Worm (Caenorhabditis elegans) whole organism, L3 larva: Measurements from ENCODE around the gene hmt-1.

Experiments used
- R02D3.7 ChIP-seq: fragments of 150-350 bp; optimal IDR thresholded peaks from 2 replicates; lab custom pipeline; 2014; ENCODE audit warnings: missing biosample characterization, missing genetic modification characterization
- ZK546.5 ChIP-seq: sonication (generic microtip); optimal IDR thresholded peaks from 2 replicates; lab custom pipeline; 2017; ENCODE audit warnings: missing biosample characterization, missing genetic modification characterization
- aly-2 ChIP-seq: fragments of 150-350 bp; optimal IDR thresholded peaks from 2 replicates; lab custom pipeline; 2014; ENCODE audit warnings: missing biosample characterization, missing genetic modification characterization
- ama-1 ChIP-seq: fragments of 150-350 bp; optimal IDR thresholded peaks from 2 replicates; lab custom pipeline; 2018
- ceh-16 ChIP-seq: sonication (generic microtip); optimal IDR thresholded peaks from 2 replicates; lab custom pipeline; 2017; ENCODE audit warnings: missing biosample characterization, missing genetic modification characterization
- ceh-28 ChIP-seq: fragments of 150-350 bp; optimal IDR thresholded peaks from 2 replicates; lab custom pipeline; 2014; ENCODE audit warnings: missing biosample characterization, missing genetic modification reagents, missing genetic modification characterization
- ceh-82 ChIP-seq: fragments of 150-350 bp; optimal IDR thresholded peaks from 2 replicates; lab custom pipeline; 2014; ENCODE audit warnings: missing biosample characterization, missing genetic modification characterization
- ceh-9 ChIP-seq: sonication (generic microtip); optimal IDR thresholded peaks from 2 replicates; lab custom pipeline; 2018; ENCODE audit warnings: missing biosample characterization, missing genetic modification characterization
- daf-12 ChIP-seq: fragments of 150-350 bp; optimal IDR thresholded peaks from 2 replicates; lab custom pipeline; 2014; ENCODE audit warnings: missing biosample characterization, missing genetic modification reagents, missing genetic modification characterization
- egl-27 ChIP-seq: sonication (generic microtip); optimal IDR thresholded peaks from 4 replicates; lab custom pipeline; 2017; ENCODE audit warnings: missing biosample characterization, missing genetic modification reagents, missing genetic modification characterization
- egl-5 ChIP-seq: fragments of 150-350 bp; optimal IDR thresholded peaks from 2 replicates; lab custom pipeline; 2017; ENCODE audit warnings: missing biosample characterization, missing genetic modification reagents, missing genetic modification characterization, inconsistent platforms
- elt-2 ChIP-seq: sonication (generic microtip); optimal IDR thresholded peaks from 2 replicates; lab custom pipeline; 2016; ENCODE audit warnings: missing genetic modification reagents, mild to moderate bottlenecking, missing genetic modification characterization, missing compliant biosample characterization
- elt-3 ChIP-seq, 3 experiments: fragments of 150-350 bp in 1 of 3; sonication (generic microtip) in 2 of 3; optimal IDR thresholded peaks; 2 replicates in 2 of 3; 4 replicates in 1 of 3; lab custom pipeline; 2014 to 2017; ENCODE audit warnings: missing biosample characterization in 3 of 3, missing genetic modification characterization in 3 of 3
- eor-1 ChIP-seq, 2 experiments: fragments of 150-350 bp; optimal IDR thresholded peaks; 2 replicates each; lab custom pipeline; 2014 to 2018; ENCODE audit warnings: missing biosample characterization in 2 of 2, missing genetic modification characterization in 2 of 2
- fkh-10 ChIP-seq: sonication (generic microtip); optimal IDR thresholded peaks from 2 replicates; lab custom pipeline; 2017; ENCODE audit warnings: missing biosample characterization, missing genetic modification reagents, missing genetic modification characterization
- fkh-2 ChIP-seq: fragments of 150-350 bp; optimal IDR thresholded peaks from 2 replicates; lab custom pipeline; 2014; ENCODE audit warnings: missing biosample characterization, missing genetic modification reagents, missing genetic modification characterization
- fos-1 ChIP-seq: fragments of 150-350 bp; optimal IDR thresholded peaks from 2 replicates; lab custom pipeline; 2014; ENCODE audit warnings: missing biosample characterization, missing genetic modification characterization
- hmg-11 ChIP-seq: sonication (generic microtip); optimal IDR thresholded peaks from 2 replicates; lab custom pipeline; 2016; ENCODE audit warnings: missing genetic modification characterization, missing compliant biosample characterization
- jun-1 ChIP-seq: fragments of 150-350 bp; optimal IDR thresholded peaks from 2 replicates; lab custom pipeline; 2014; ENCODE audit warnings: missing biosample characterization, missing genetic modification reagents, missing genetic modification characterization
- lin-15B ChIP-seq: fragments of 150-350 bp; optimal IDR thresholded peaks from 2 replicates; lab custom pipeline; 2014; ENCODE audit warnings: missing biosample characterization, missing genetic modification characterization
- lin-39 ChIP-seq: fragments of 150-350 bp; optimal IDR thresholded peaks from 2 replicates; lab custom pipeline; 2018; ENCODE audit warnings: missing biosample characterization, missing genetic modification reagents, missing genetic modification characterization
- lsy-12 ChIP-seq: sonication (generic microtip); optimal IDR thresholded peaks from 2 replicates; lab custom pipeline; 2016; ENCODE audit warnings: mild to moderate bottlenecking, missing genetic modification characterization, missing compliant biosample characterization
- mdl-1 ChIP-seq: fragments of 150-350 bp; optimal IDR thresholded peaks from 2 replicates; lab custom pipeline; 2014; ENCODE audit warnings: missing biosample characterization, missing genetic modification characterization
- mml-1 ChIP-seq: fragments of 150-350 bp; sonication (generic microtip); optimal IDR thresholded peaks from 3 replicates; lab custom pipeline; 2014; ENCODE audit warnings: missing biosample characterization, missing genetic modification characterization
- nfya-1 ChIP-seq: sonication (generic microtip); optimal IDR thresholded peaks from 2 replicates; lab custom pipeline; 2017; ENCODE audit warnings: missing genetic modification characterization, mild to moderate bottlenecking, missing compliant biosample characterization, antibody characterized with exemption, moderate library complexity; ENCODE audit not compliant: insufficient read depth
- nhr-11 ChIP-seq: fragments of 150-350 bp; optimal IDR thresholded peaks from 2 replicates; lab custom pipeline; 2014; ENCODE audit warnings: missing biosample characterization, missing genetic modification characterization
- nhr-12 ChIP-seq: fragments of 150-350 bp; optimal IDR thresholded peaks from 2 replicates; lab custom pipeline; 2014; ENCODE audit warnings: missing biosample characterization, missing genetic modification characterization
- nhr-237 ChIP-seq: fragments of 150-350 bp; optimal IDR thresholded peaks from 2 replicates; lab custom pipeline; 2014; ENCODE audit warnings: missing biosample characterization, missing genetic modification characterization
- nhr-25 ChIP-seq: sonication (generic microtip); optimal IDR thresholded peaks from 2 replicates; lab custom pipeline; 2017; ENCODE audit warnings: missing biosample characterization, missing genetic modification characterization
- nhr-28 ChIP-seq: fragments of 150-350 bp; optimal IDR thresholded peaks from 2 replicates; lab custom pipeline; 2014; ENCODE audit warnings: missing biosample characterization, missing genetic modification characterization
- nhr-43 ChIP-seq: sonication (generic microtip); optimal IDR thresholded peaks from 2 replicates; lab custom pipeline; 2016; ENCODE audit warnings: mild to moderate bottlenecking, missing genetic modification characterization, missing compliant biosample characterization; ENCODE audit not compliant: poor library complexity, severe bottlenecking
- nhr-67 ChIP-seq: fragments of 150-350 bp; optimal IDR thresholded peaks from 2 replicates; lab custom pipeline; 2014; ENCODE audit warnings: missing biosample characterization, missing genetic modification characterization
- nhr-76 ChIP-seq: fragments of 150-350 bp; sonication (generic microtip); optimal IDR thresholded peaks from 5 replicates; lab custom pipeline; 2014; ENCODE audit warnings: missing biosample characterization, missing genetic modification characterization
- nhr-77 ChIP-seq: fragments of 150-350 bp; optimal IDR thresholded peaks from 2 replicates; lab custom pipeline; 2014; ENCODE audit warnings: missing biosample characterization, missing genetic modification characterization
- pha-4 ChIP-seq: fragments of 150-350 bp; optimal IDR thresholded peaks from 2 replicates; lab custom pipeline; 2014; ENCODE audit warnings: missing biosample characterization, missing genetic modification reagents, missing genetic modification characterization
- pqm-1 ChIP-seq: fragments of 150-350 bp; optimal IDR thresholded peaks from 2 replicates; lab custom pipeline; 2017; ENCODE audit warnings: missing biosample characterization, missing genetic modification characterization, inconsistent platforms
- sea-2 ChIP-seq: fragments of 150-350 bp; sonication (generic microtip); optimal IDR thresholded peaks from 4 replicates; lab custom pipeline; 2014; ENCODE audit warnings: missing biosample characterization, missing genetic modification reagents, missing genetic modification characterization
- snpc-4 ChIP-seq: fragments of 150-350 bp; optimal IDR thresholded peaks from 2 replicates; lab custom pipeline; 2014; ENCODE audit warnings: missing biosample characterization, missing genetic modification characterization
- tbx-2 ChIP-seq: sonication (generic microtip); optimal IDR thresholded peaks from 2 replicates; lab custom pipeline; 2016; ENCODE audit warnings: mild to moderate bottlenecking, missing genetic modification characterization, missing compliant biosample characterization
- unc-39 ChIP-seq: sonication (generic microtip); optimal IDR thresholded peaks from 4 replicates; lab custom pipeline; 2017; ENCODE audit warnings: missing biosample characterization, missing genetic modification characterization
- unc-62 ChIP-seq: fragments of 150-350 bp; sonication (generic microtip); optimal IDR thresholded peaks from 4 replicates; lab custom pipeline; 2014; ENCODE audit warnings: missing biosample characterization, missing genetic modification reagents, missing genetic modification characterization
- zag-1 ChIP-seq: fragments of 150-350 bp; optimal IDR thresholded peaks from 2 replicates; lab custom pipeline; 2014; ENCODE audit warnings: missing biosample characterization, missing genetic modification characterization
- ztf-11 ChIP-seq: fragments of 150-350 bp; optimal IDR thresholded peaks from 2 replicates; lab custom pipeline; 2014; ENCODE audit warnings: missing biosample characterization, missing genetic modification characterization
- ztf-4 ChIP-seq: fragments of 150-350 bp; optimal IDR thresholded peaks from 2 replicates; lab custom pipeline; 2014; ENCODE audit warnings: missing biosample characterization, missing genetic modification characterization

hmt-1 gene

ce11 chrIII:11113845-11114244 lies 14.1 kb upstream of the hmt-1 start:
- TF ChIP-seq nhr-28 (tag; lab: Kevin White, UChicago) (no peak), nhr-43 (tag; lab: Kevin White, UChicago) (no peak)

- TF ChIP-seq nhr-43 (tag; lab: Kevin White, UChicago) (peak; percentile 53), mdl-1 (tag; lab: Kevin White, UChicago) (no peak), eor-1 (tag; optimal IDR thresholded peaks at IDR 0.05; lab: Kevin White, UChicago) (no peak), ztf-4 (tag; lab: Kevin White, UChicago) (no peak), ceh-16 (tag; lab: Kevin White, UChicago) (no peak), aly-2 (tag; lab: Kevin White, UChicago) (no peak), nfya-1 (tag; lab: Kevin White, UChicago) (peak; percentile 17), lsy-12 (tag; lab: Kevin White, UChicago) (no peak), ceh-28 (tag; lab: Kevin White, UChicago) (no peak), lin-15B (tag; lab: Kevin White, UChicago) (peak; percentile 66), pha-4 (tag; lab: Kevin White, UChicago) (peak; percentile 13), hmg-11 (tag; lab: Kevin White, UChicago) (peak; percentile 10), ama-1 (lab: Kevin White, UChicago) (no peak), nhr-237 (tag; lab: Kevin White, UChicago) (no peak), R02D3.7 (tag; lab: Kevin White, UChicago) (no peak), elt-2 (tag; lab: Kevin White, UChicago) (peak; percentile 24), fos-1 (tag; lab: Kevin White, UChicago) (no peak), zag-1 (no peak), fkh-10 (no peak), unc-62 (no peak), elt-3 (tag; optimal IDR thresholded peaks at IDR 0.05; lab: Kevin White, UChicago) (no peak), snpc-4 (tag; lab: Kevin White, UChicago) (no peak), sea-2 (GFP tag; lab: Kevin White, UChicago) (no peak), lin-39 (tag; lab: Kevin White, UChicago) (no peak), nhr-11 (no peak), tbx-2 (tag; lab: Kevin White, UChicago) (no peak), ceh-82 (tag; lab: Kevin White, UChicago) (no peak), nhr-76 (tag; lab: Kevin White, UChicago) (no peak), pqm-1 (tag; lab: Kevin White, UChicago) (no peak), ceh-9 (tag; lab: Kevin White, UChicago) (no peak)
These were observed 13.0 kb upstream of the hmt-1 start for ce11 chrIII:11112718-11113117.

ce11 chrIII:11110756-11111155 lies 11.0 kb upstream of the hmt-1 start:
- peak; percentile 57 for TF ChIP-seq nhr-77 (tag; lab: Kevin White, UChicago)
- no peak for TF ChIP-seq nhr-67
- no peak for TF ChIP-seq nhr-76 (tag; lab: Kevin White, UChicago)
- TF ChIP-seq elt-3 (tag; optimal IDR thresholded peaks at IDR 0.05; lab: Kevin White, UChicago): no peak
- TF ChIP-seq eor-1 (tag; optimal IDR thresholded peaks at IDR 0.05; lab: Kevin White, UChicago): no peak
- TF ChIP-seq hmg-11 (tag; lab: Kevin White, UChicago): peak; percentile 67
- no peak for TF ChIP-seq fos-1 (tag; lab: Kevin White, UChicago)
- TF ChIP-seq ceh-9 (tag; lab: Kevin White, UChicago): no peak
- no peak for TF ChIP-seq unc-62
- TF ChIP-seq nhr-237 (tag; lab: Kevin White, UChicago): no peak
- TF ChIP-seq R02D3.7 (tag; lab: Kevin White, UChicago): peak; percentile 40
- TF ChIP-seq tbx-2 (tag; lab: Kevin White, UChicago): no peak
- TF ChIP-seq pqm-1 (tag; lab: Kevin White, UChicago): no peak
- no peak for TF ChIP-seq egl-27
- TF ChIP-seq daf-12 (tag; lab: Kevin White, UChicago): no peak
- TF ChIP-seq ZK546.5: no peak
- TF ChIP-seq jun-1 (tag; lab: Kevin White, UChicago): peak; percentile 37
- peak; percentile 51 for TF ChIP-seq nfya-1 (tag; lab: Kevin White, UChicago)
- no peak for TF ChIP-seq zag-1
- TF ChIP-seq unc-39 (tag; lab: Kevin White, UChicago): no peak
- TF ChIP-seq lsy-12 (tag; lab: Kevin White, UChicago): peak; percentile 26
- no peak for TF ChIP-seq aly-2 (tag; lab: Kevin White, UChicago)
- peak; percentile 25 for TF ChIP-seq nhr-25 (tag; lab: Kevin White, UChicago)
- TF ChIP-seq ztf-4 (tag; lab: Kevin White, UChicago): no peak
- TF ChIP-seq fkh-10: no peak
- peak; percentile 69 for TF ChIP-seq nhr-43 (tag; lab: Kevin White, UChicago)
- TF ChIP-seq mdl-1 (tag; lab: Kevin White, UChicago): no peak
- TF ChIP-seq egl-5 (tag; lab: Kevin White, UChicago): no peak
- peak; percentile 66 for TF ChIP-seq lin-15B (tag; lab: Kevin White, UChicago)
- no peak for TF ChIP-seq fkh-2 (tag; lab: Kevin White, UChicago)
- peak; percentile 21 for TF ChIP-seq ceh-82 (tag; lab: Kevin White, UChicago)
- TF ChIP-seq nhr-12 (tag; lab: Kevin White, UChicago): no peak
- no peak for TF ChIP-seq nhr-28 (tag; lab: Kevin White, UChicago)
- peak; percentile 25 for TF ChIP-seq ceh-28 (tag; lab: Kevin White, UChicago)
- peak; percentile 18 for TF ChIP-seq lin-39 (tag; lab: Kevin White, UChicago)
- no peak for TF ChIP-seq mml-1 (tag; lab: Kevin White, UChicago)
- TF ChIP-seq ceh-16 (tag; lab: Kevin White, UChicago): no peak
- no peak for TF ChIP-seq ama-1 (lab: Kevin White, UChicago)
- no peak for TF ChIP-seq nhr-11
- peak; percentile 38 for TF ChIP-seq elt-2 (tag; lab: Kevin White, UChicago)
- no peak for TF ChIP-seq sea-2 (GFP tag; lab: Kevin White, UChicago)
- no peak for TF ChIP-seq ztf-11
- peak; percentile 45 for TF ChIP-seq pha-4 (tag; lab: Kevin White, UChicago)
- peak; percentile 56 for TF ChIP-seq snpc-4 (tag; lab: Kevin White, UChicago)
